Worm (Caenorhabditis elegans) whole organism, L2 larva: ENCODE measurements around the gene T11G6.2.

Experiments used
- F13H6.1 ChIP-seq: sonication (generic microtip); optimal IDR thresholded peaks from 2 replicates; lab custom pipeline; 2016; ENCODE audit warnings: missing genetic modification characterization, missing compliant biosample characterization
- Y55F3AM.14 ChIP-seq: fragments of 200-800 bp; sonication (Bioruptor generic); optimal IDR thresholded peaks from 2 replicates; lab custom pipeline; 2018; ENCODE audit warnings: mild to moderate bottlenecking, missing genetic modification characterization, missing compliant biosample characterization
- alr-1 ChIP-seq: fragments of 150-350 bp; optimal IDR thresholded peaks from 2 replicates; lab custom pipeline; 2014; ENCODE audit warnings: missing biosample characterization, missing genetic modification characterization
- aly-2 ChIP-seq: fragments of 150-350 bp; optimal IDR thresholded peaks from 2 replicates; lab custom pipeline; 2014; ENCODE audit warnings: missing biosample characterization, missing genetic modification characterization
- ama-1 ChIP-seq: fragments of 150-350 bp; optimal IDR thresholded peaks from 2 replicates; lab custom pipeline; 2018; ENCODE audit warnings: inconsistent platforms
- blmp-1 ChIP-seq: sonication (generic microtip); optimal IDR thresholded peaks from 2 replicates; lab custom pipeline; 2017; ENCODE audit warnings: missing genetic modification characterization, mild to moderate bottlenecking, missing compliant biosample characterization, antibody characterized with exemption, moderate library complexity; ENCODE audit not compliant: insufficient read depth
- ceh-82 ChIP-seq: fragments of 150-350 bp; optimal IDR thresholded peaks from 2 replicates; lab custom pipeline; 2014; ENCODE audit warnings: missing biosample characterization, missing genetic modification characterization
- dmd-4 ChIP-seq: sonication (generic microtip); optimal IDR thresholded peaks from 2 replicates; lab custom pipeline; 2017; ENCODE audit warnings: missing biosample characterization, missing genetic modification characterization
- egl-27 ChIP-seq: sonication (generic microtip); optimal IDR thresholded peaks from 3 replicates; lab custom pipeline; 2017; ENCODE audit warnings: missing biosample characterization, missing genetic modification reagents, missing genetic modification characterization
- elt-1 ChIP-seq: fragments of 150-350 bp; optimal IDR thresholded peaks from 2 replicates; lab custom pipeline; 2014; ENCODE audit warnings: missing biosample characterization, missing genetic modification characterization
- elt-3 ChIP-seq: sonication (generic microtip); optimal IDR thresholded peaks from 2 replicates; lab custom pipeline; 2017; ENCODE audit warnings: missing biosample characterization, missing genetic modification characterization
- fos-1 ChIP-seq: fragments of 150-350 bp; optimal IDR thresholded peaks from 2 replicates; lab custom pipeline; 2014; ENCODE audit warnings: missing biosample characterization, missing genetic modification characterization
- gmeb-1 ChIP-seq: fragments of 150-350 bp; optimal IDR thresholded peaks from 2 replicates; lab custom pipeline; 2014; ENCODE audit warnings: missing biosample characterization, missing genetic modification characterization
- lin-11 ChIP-seq: fragments of 150-350 bp; sonication (generic microtip); optimal IDR thresholded peaks from 2 replicates; lab custom pipeline; 2014; ENCODE audit warnings: missing biosample characterization, missing genetic modification characterization, inconsistent platforms, mixed read lengths
- lin-13 ChIP-seq: fragments of 150-350 bp; optimal IDR thresholded peaks from 2 replicates; lab custom pipeline; 2014; ENCODE audit warnings: missing biosample characterization, missing genetic modification reagents, missing genetic modification characterization
- lin-39 ChIP-seq: fragments of 150-350 bp; optimal IDR thresholded peaks from 2 replicates; lab custom pipeline; 2014; ENCODE audit warnings: missing biosample characterization, missing genetic modification reagents, missing genetic modification characterization
- lsy-2 ChIP-seq, 2 experiments: fragments of 150-350 bp in 1 of 2; sonication (generic microtip) in 1 of 2; optimal IDR thresholded peaks; 2 replicates each; lab custom pipeline; 2014 to 2017; ENCODE audit warnings: missing biosample characterization in 2 of 2, missing genetic modification characterization in 2 of 2
- mab-5 ChIP-seq: fragments of 150-350 bp; optimal IDR thresholded peaks from 2 replicates; lab custom pipeline; 2014; ENCODE audit warnings: missing biosample characterization, missing genetic modification characterization
- mdl-1 ChIP-seq, 2 experiments: fragments of 150-350 bp in 1 of 2; sonication (generic microtip) in 1 of 2; optimal IDR thresholded peaks; 2 replicates each; lab custom pipeline; 2017; ENCODE audit warnings: missing biosample characterization in 2 of 2, missing genetic modification characterization in 2 of 2
- nhr-10 ChIP-seq: sonication (generic microtip); optimal IDR thresholded peaks from 2 replicates; lab custom pipeline; 2017; ENCODE audit warnings: missing biosample characterization, missing genetic modification characterization
- nhr-11 ChIP-seq: fragments of 150-350 bp; optimal IDR thresholded peaks from 2 replicates; lab custom pipeline; 2014; ENCODE audit warnings: missing biosample characterization, missing genetic modification characterization
- nhr-12 ChIP-seq: fragments of 150-350 bp; optimal IDR thresholded peaks from 2 replicates; lab custom pipeline; 2014; ENCODE audit warnings: missing biosample characterization, missing genetic modification characterization
- nhr-129 ChIP-seq: fragments of 150-350 bp; optimal IDR thresholded peaks from 2 replicates; lab custom pipeline; 2014; ENCODE audit warnings: missing biosample characterization, missing genetic modification characterization
- nhr-23 ChIP-seq: fragments of 150-350 bp; optimal IDR thresholded peaks from 2 replicates; lab custom pipeline; 2014; ENCODE audit warnings: missing biosample characterization, missing genetic modification reagents, missing genetic modification characterization
- nhr-237 ChIP-seq: fragments of 150-350 bp; optimal IDR thresholded peaks from 2 replicates; lab custom pipeline; 2014; ENCODE audit warnings: missing biosample characterization, missing genetic modification characterization
- nhr-25 ChIP-seq: fragments of 150-350 bp; sonication (generic microtip); optimal IDR thresholded peaks from 3 replicates; lab custom pipeline; 2014; ENCODE audit warnings: missing biosample characterization, missing genetic modification characterization
- nhr-6 ChIP-seq: fragments of 150-350 bp; optimal IDR thresholded peaks from 2 replicates; lab custom pipeline; 2014; ENCODE audit warnings: missing biosample characterization, missing genetic modification characterization
- peb-1 ChIP-seq: fragments of 150-350 bp; optimal IDR thresholded peaks from 2 replicates; lab custom pipeline; 2014; ENCODE audit warnings: missing biosample characterization, missing genetic modification characterization
- sem-4 ChIP-seq: fragments of 150-350 bp; optimal IDR thresholded peaks from 2 replicates; lab custom pipeline; 2014; ENCODE audit warnings: missing biosample characterization, missing genetic modification reagents, missing genetic modification characterization
- skn-1 ChIP-seq: sonication (generic microtip); optimal IDR thresholded peaks from 2 replicates; lab custom pipeline; 2017; ENCODE audit warnings: missing biosample characterization, missing genetic modification characterization
- sma-3 ChIP-seq: sonication (generic microtip); optimal IDR thresholded peaks from 2 replicates; lab custom pipeline; 2016; ENCODE audit warnings: missing genetic modification reagents, missing genetic modification characterization, missing compliant biosample characterization
- sma-9 ChIP-seq, 2 experiments: fragments of 150-350 bp in 1 of 2; sonication (generic microtip) in 1 of 2; optimal IDR thresholded peaks; 2 replicates each; lab custom pipeline; 2014 to 2016; ENCODE audit warnings: missing genetic modification characterization in 2 of 2, mild to moderate bottlenecking in 1 of 2, missing biosample characterization in 1 of 2, missing compliant biosample characterization in 1 of 2, missing genetic modification reagents in 1 of 2, moderate library complexity in 1 of 2
- unc-62 ChIP-seq: fragments of 150-350 bp; optimal IDR thresholded peaks from 2 replicates; lab custom pipeline; 2014; ENCODE audit warnings: missing biosample characterization, missing genetic modification reagents, missing genetic modification characterization
- zag-1 ChIP-seq: fragments of 150-350 bp; optimal IDR thresholded peaks from 2 replicates; lab custom pipeline; 2014; ENCODE audit warnings: missing biosample characterization, missing genetic modification characterization
- ztf-1 ChIP-seq: fragments of 200-800 bp; sonication (Bioruptor generic); conservative IDR thresholded peaks from 2 replicates; pipeline ENCODE4 v1.3.6; 2022; ENCODE audit warnings: missing genetic modification characterization, missing compliant biosample characterization
- ztf-11 ChIP-seq: sonication (generic microtip); optimal IDR thresholded peaks from 2 replicates; lab custom pipeline; 2017; ENCODE audit warnings: missing biosample characterization, missing genetic modification characterization

T11G6.2 gene

DNA sequence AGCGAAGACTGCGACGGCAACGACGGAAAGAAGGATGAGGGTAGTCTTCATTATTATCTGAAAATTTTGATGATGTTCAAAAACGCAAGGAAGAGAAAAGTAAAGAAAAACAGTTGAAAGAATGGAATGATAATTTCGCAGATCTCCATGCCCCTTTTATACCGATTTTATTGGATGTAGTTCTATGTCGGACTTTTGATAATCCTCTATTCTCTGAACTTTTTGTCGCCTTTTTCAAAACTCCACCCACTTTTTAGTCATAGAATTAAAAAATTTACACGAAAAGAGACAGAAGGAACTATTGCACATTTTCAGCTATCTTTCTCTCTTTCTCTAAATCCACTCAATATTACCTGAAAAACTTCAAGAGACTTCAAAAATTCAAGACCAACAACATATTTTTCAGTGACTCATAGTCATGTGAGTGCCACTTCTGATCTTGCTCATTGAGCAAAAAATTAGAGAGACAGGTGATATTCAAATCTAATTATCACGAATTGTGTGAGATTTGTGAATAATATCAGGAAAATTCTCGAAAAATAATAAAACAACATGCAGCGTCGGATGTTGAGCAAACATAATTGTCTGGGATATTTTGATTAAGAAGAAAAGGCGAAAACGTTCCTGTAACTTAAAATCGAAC, 31.6 kb upstream of the T11G6.2 start, which contains the start of gene F13E9.15:
Gene F13E9.15 (minus strand): TSS at position 51 of the 643 bp plus-strand sequence.
- TF ChIP-seq ztf-1 (no peak), mdl-1 (tag; optimal IDR thresholded peaks at IDR 0.05; lab: Kevin White, UChicago) (no peak), aly-2 (tag; lab: Kevin White, UChicago) (no peak), unc-62 (no peak), lin-39 (tag; lab: Kevin White, UChicago) (no peak), egl-27 (tag; lab: Kevin White, UChicago) (no peak), mab-5 (tag; lab: Kevin White, UChicago) (no peak), lin-11 (no peak), sma-3 (GFP tag; lab: Kevin White, UChicago) (no peak), sem-4 (tag; lab: Kevin White, UChicago) (no peak), ama-1 (lab: Kevin White, UChicago) (no peak), sma-9 (GFP tag; optimal IDR thresholded peaks at IDR 0.05; lab: Kevin White, UChicago) (no peak), sma-9 (tag; optimal IDR thresholded peaks at IDR 0.05; lab: Kevin White, UChicago) (no peak)

DNA sequence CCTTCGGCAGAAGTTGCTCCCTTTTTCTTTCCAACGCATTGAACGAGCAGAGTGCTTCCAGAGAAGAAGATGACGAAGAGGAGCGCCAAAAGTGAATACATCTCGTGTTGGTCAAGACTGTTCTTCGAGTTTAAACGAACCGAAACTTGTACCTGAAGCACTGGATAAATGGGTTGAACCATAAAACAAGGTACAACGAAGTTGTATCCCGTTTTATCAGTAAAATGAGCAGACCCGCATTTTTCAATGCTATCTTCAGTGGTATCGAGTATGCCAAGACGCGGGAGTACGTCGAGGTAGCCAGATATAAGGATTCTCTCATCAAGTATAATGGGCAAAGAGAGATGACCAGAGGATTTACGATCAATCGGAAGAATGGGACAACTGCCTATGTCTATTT, 29.0 kb upstream of the T11G6.2 start, which contains the start of gene F13E9.16:
Gene F13E9.16 (minus strand): TSS at position 101 of the 400 bp plus-strand sequence.
- TF ChIP-seq nhr-11 (tag; lab: Kevin White, UChicago) (no peak), peb-1 (tag; lab: Kevin White, UChicago) (no peak), nhr-12 (no peak), lin-13 (GFP tag; lab: Kevin White, UChicago) (no peak), ceh-82 (tag; lab: Kevin White, UChicago) (no peak), blmp-1 (tag; lab: Kevin White, UChicago) (no peak), zag-1 (tag; lab: Kevin White, UChicago) (no peak), skn-1 (tag; lab: Kevin White, UChicago) (no peak), nhr-6 (tag; lab: Kevin White, UChicago) (no peak), nhr-25 (tag; lab: Kevin White, UChicago) (no peak), fos-1 (tag; lab: Kevin White, UChicago) (no peak), mdl-1 (tag; optimal IDR thresholded peaks at IDR 0.05; lab: Kevin White, UChicago) (no peak), sma-9 (GFP tag; optimal IDR thresholded peaks at IDR 0.05; lab: Kevin White, UChicago) (no peak), sma-9 (tag; optimal IDR thresholded peaks at IDR 0.05; lab: Kevin White, UChicago) (no peak), mab-5 (tag; lab: Kevin White, UChicago) (no peak), lsy-2 (tag; optimal IDR thresholded peaks at IDR 0.05; lab: Kevin White, UChicago) (no peak), alr-1 (tag; lab: Kevin White, UChicago) (no peak), nhr-129 (tag; lab: Kevin White, UChicago) (no peak)

DNA sequence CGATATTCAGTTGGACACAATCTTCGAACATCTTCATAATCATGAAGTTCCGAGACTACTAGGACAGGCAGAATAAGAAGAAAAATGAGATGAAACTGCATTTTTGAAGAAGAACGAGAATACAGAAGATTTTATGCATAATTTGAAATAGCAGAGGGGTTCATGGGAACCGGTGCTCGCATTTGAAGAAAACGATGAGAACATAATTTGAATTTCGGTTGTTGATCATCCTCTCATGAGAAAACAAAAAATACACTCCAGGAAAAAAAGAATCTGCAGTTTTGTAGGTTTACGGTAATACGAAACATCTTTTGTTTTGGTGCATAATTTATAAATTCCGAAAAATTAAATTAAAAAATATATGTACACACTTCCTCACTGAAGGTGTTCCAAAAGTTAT, 27.6 kb upstream of the T11G6.2 start, which contains the start of gene srlf-11:
Gene srlf-11 (minus strand): TSS at position 101 of the 400 bp plus-strand sequence.
- TF ChIP-seq dmd-4 (no peak), lin-11 (no peak), lsy-2 (tag; optimal IDR thresholded peaks at IDR 0.05; lab: Kevin White, UChicago) (no peak), F13H6.1 (tag; lab: Kevin White, UChicago) (no peak), ztf-11 (tag; lab: Kevin White, UChicago) (no peak), ama-1 (lab: Kevin White, UChicago) (no peak), lin-39 (tag; lab: Kevin White, UChicago) (no peak), egl-27 (tag; lab: Kevin White, UChicago) (no peak), mab-5 (tag; lab: Kevin White, UChicago) (no peak), nhr-23 (tag; lab: Kevin White, UChicago) (no peak), sma-3 (GFP tag; lab: Kevin White, UChicago) (no peak), lin-13 (GFP tag; lab: Kevin White, UChicago) (no peak), elt-3 (tag; lab: Kevin White, UChicago) (no peak)

- TF ChIP-seq gmeb-1 (tag; lab: Kevin White, UChicago) (no peak), lin-11 (no peak), nhr-10 (tag; lab: Kevin White, UChicago) (no peak), lin-13 (GFP tag; lab: Kevin White, UChicago) (no peak), mab-5 (tag; lab: Kevin White, UChicago) (no peak), nhr-12 (no peak), nhr-237 (tag; lab: Kevin White, UChicago) (no peak), lin-39 (tag; lab: Kevin White, UChicago) (no peak), nhr-6 (tag; lab: Kevin White, UChicago) (no peak), sma-3 (GFP tag; lab: Kevin White, UChicago) (no peak), elt-3 (tag; lab: Kevin White, UChicago) (no peak), zag-1 (tag; lab: Kevin White, UChicago) (no peak), Y55F3AM.14 (no peak), ztf-11 (tag; lab: Kevin White, UChicago) (no peak), mdl-1 (tag; optimal IDR thresholded peaks at IDR 0.05; lab: Kevin White, UChicago) (no peak), elt-1 (tag; lab: Kevin White, UChicago) (no peak), nhr-23 (tag; lab: Kevin White, UChicago) (no peak), fos-1 (tag; lab: Kevin White, UChicago) (no peak), F13H6.1 (tag; lab: Kevin White, UChicago) (no peak)
These were observed 26.0 kb upstream of the T11G6.2 start, which contains the start of gene F13E9.5 for ce11 chrIV:10884263-10884662. F13E9.5 (minus strand) TSS chrIV:10884363.
